Worm (Caenorhabditis elegans) whole organism, L4 larva: ENCODE data around the gene tag-120.

Source experiments
- F49E8.2 ChIP-seq: sonication (generic microtip); optimal IDR thresholded peaks from 2 replicates; lab custom pipeline; 2016; ENCODE audit warnings: missing compliant biosample characterization, mild to moderate bottlenecking, missing genetic modification characterization, borderline replicate concordance
- T26A8.4 ChIP-seq: fragments of 200-800 bp; sonication (Bioruptor generic); IDR thresholded peaks from 2 replicates; pipeline ENCODE4 v1.3.6; 2022; ENCODE audit warnings: missing genetic modification characterization, missing compliant biosample characterization
- Y48G9A.11 ChIP-seq: fragments of 200-800 bp; sonication (Bioruptor generic); IDR thresholded peaks from 2 replicates; pipeline ENCODE4 v1.3.6; 2022; ENCODE audit warnings: missing genetic modification reagents, missing genetic modification characterization, missing compliant biosample characterization
- aha-1 ChIP-seq: fragments of 150-350 bp; peaks from one replicate; lab custom pipeline; 2014; ENCODE audit warnings: missing biosample characterization, missing genetic modification characterization
- arid-1 ChIP-seq: fragments of 200-800 bp; sonication (Bioruptor generic); conservative IDR thresholded peaks from 2 replicates; pipeline ENCODE4 v1.3.6; 2022; ENCODE audit warnings: missing genetic modification reagents, missing genetic modification characterization, missing compliant biosample characterization
- ceh-28 ChIP-seq: fragments of 150-350 bp; optimal IDR thresholded peaks from 2 replicates; lab custom pipeline; 2014; ENCODE audit warnings: missing biosample characterization, missing genetic modification reagents, missing genetic modification characterization
- ceh-44 ChIP-seq: fragments of 200-800 bp; sonication (Bioruptor generic); IDR thresholded peaks from 2 replicates; pipeline ENCODE4 v1.3.6; 2022; ENCODE audit warnings: missing genetic modification reagents, missing genetic modification characterization, missing compliant biosample characterization
- ces-1 ChIP-seq: fragments of 150-350 bp; sonication (generic microtip); optimal IDR thresholded peaks from 4 replicates; lab custom pipeline; 2014; ENCODE audit warnings: missing biosample characterization, missing genetic modification reagents, missing genetic modification characterization
- cey-2 ChIP-seq: sonication (generic microtip); optimal IDR thresholded peaks from 3 replicates; lab custom pipeline; 2017; ENCODE audit warnings: missing genetic modification characterization, mild to moderate bottlenecking, missing compliant biosample characterization, antibody characterized with exemption, borderline replicate concordance; ENCODE audit not compliant: insufficient read depth
- daf-16 ChIP-seq, 3 experiments: sonication (generic microtip); optimal IDR thresholded peaks; 2 replicates each; lab custom pipeline; 2016 to 2017; ENCODE audit warnings: missing genetic modification characterization in 3 of 3, missing genetic modification reagents in 3 of 3, mild to moderate bottlenecking in 2 of 3, missing compliant biosample characterization in 2 of 3, missing biosample characterization in 1 of 3, moderate library complexity in 1 of 3
- dmd-8 ChIP-seq: fragments of 200-800 bp; sonication (Bioruptor generic); IDR thresholded peaks from 2 replicates; pipeline ENCODE4 v1.3.6; 2022; ENCODE audit warnings: missing genetic modification characterization, missing compliant biosample characterization
- dmd-9 ChIP-seq: fragments of 200-800 bp; sonication (Bioruptor generic); IDR thresholded peaks from 2 replicates; pipeline ENCODE4 v1.3.6; 2022; ENCODE audit warnings: missing genetic modification reagents, missing genetic modification characterization, missing compliant biosample characterization
- dve-1 ChIP-seq: sonication (generic microtip); optimal IDR thresholded peaks from 2 replicates; lab custom pipeline; 2017; ENCODE audit warnings: antibody characterized with exemption, mild to moderate bottlenecking, missing genetic modification characterization, missing compliant biosample characterization; ENCODE audit not compliant: insufficient read depth
- egl-27 ChIP-seq: sonication (generic microtip); optimal IDR thresholded peaks from 3 replicates; lab custom pipeline; 2017; ENCODE audit warnings: missing biosample characterization, missing genetic modification reagents, missing genetic modification characterization
- fkh-10 ChIP-seq: fragments of 150-350 bp; optimal IDR thresholded peaks from 2 replicates; lab custom pipeline; 2014; ENCODE audit warnings: missing biosample characterization, missing genetic modification reagents, missing genetic modification characterization
- gei-8 ChIP-seq: fragments of 200-800 bp; sonication (Bioruptor generic); optimal IDR thresholded peaks from 2 replicates; lab custom pipeline; 2018; ENCODE audit warnings: mild to moderate bottlenecking, missing genetic modification characterization, missing compliant biosample characterization
- hif-1 ChIP-seq, 2 experiments: sonication (generic microtip); optimal IDR thresholded peaks; 2 replicates each; lab custom pipeline; 2016 to 2017; ENCODE audit warnings: missing compliant biosample characterization in 2 of 2, missing genetic modification characterization in 2 of 2, missing genetic modification reagents in 2 of 2, missing genotype in 2 of 2, mild to moderate bottlenecking in 1 of 2
- lim-7 ChIP-seq: fragments of 200-800 bp; sonication (Bioruptor generic); IDR thresholded peaks from 2 replicates; pipeline ENCODE4 v1.3.6; 2022; ENCODE audit warnings: missing genetic modification characterization, missing compliant biosample characterization
- lir-3 ChIP-seq: sonication (generic microtip); optimal IDR thresholded peaks from 2 replicates; lab custom pipeline; 2016; ENCODE audit warnings: mild to moderate bottlenecking, missing genetic modification characterization, missing compliant biosample characterization
- mep-1 ChIP-seq: fragments of 150-350 bp; sonication (generic microtip); optimal IDR thresholded peaks from 3 replicates; lab custom pipeline; 2014; ENCODE audit warnings: missing biosample characterization, missing genetic modification characterization
- mes-2 ChIP-seq: sonication (generic microtip); optimal IDR thresholded peaks from 2 replicates; lab custom pipeline; 2016; ENCODE audit warnings: missing genotype, mild to moderate bottlenecking, missing genetic modification characterization, missing compliant biosample characterization; ENCODE audit not compliant: poor library complexity, severe bottlenecking
- mxl-3 ChIP-seq: fragments of 200-800 bp; sonication (Bioruptor generic); optimal IDR thresholded peaks from 2 replicates; lab custom pipeline; 2018; ENCODE audit warnings: mild to moderate bottlenecking, missing genetic modification characterization, missing compliant biosample characterization
- nhr-102 ChIP-seq: sonication (generic microtip); optimal IDR thresholded peaks from 2 replicates; lab custom pipeline; 2016; ENCODE audit warnings: mild to moderate bottlenecking, missing genetic modification characterization, moderate library complexity, missing compliant biosample characterization
- nhr-11 ChIP-seq: fragments of 150-350 bp; optimal IDR thresholded peaks from 2 replicates; lab custom pipeline; 2014; ENCODE audit warnings: missing biosample characterization, missing genetic modification characterization
- nhr-28 ChIP-seq: fragments of 150-350 bp; optimal IDR thresholded peaks from 2 replicates; lab custom pipeline; 2014; ENCODE audit warnings: missing biosample characterization, missing genetic modification characterization
- nhr-77 ChIP-seq: fragments of 150-350 bp; optimal IDR thresholded peaks from 2 replicates; lab custom pipeline; 2014; ENCODE audit warnings: missing biosample characterization, missing genetic modification characterization
- pha-4 ChIP-seq, 2 experiments: fragments of 150-350 bp in 1 of 2; fragments of 200-800 bp in 1 of 2; sonication (Bioruptor generic) in 1 of 2; IDR thresholded peaks in 1 of 2; optimal IDR thresholded peaks in 1 of 2; 2 replicates each; pipeline versions ENCODE4 v1.3.6 to Lab custom; 2014 to 2022; ENCODE audit warnings: missing genetic modification characterization in 2 of 2, missing genetic modification reagents in 2 of 2, missing biosample characterization in 1 of 2, missing compliant biosample characterization in 1 of 2
- pqm-1 ChIP-seq: sonication (generic microtip); optimal IDR thresholded peaks from 2 replicates; lab custom pipeline; 2017; ENCODE audit warnings: missing biosample characterization, missing genetic modification characterization
- skn-1 ChIP-seq: fragments of 150-350 bp; optimal IDR thresholded peaks from 2 replicates; lab custom pipeline; 2014; ENCODE audit warnings: missing biosample characterization, missing genetic modification characterization
- spr-1 ChIP-seq: sonication (generic microtip); optimal IDR thresholded peaks from 2 replicates; lab custom pipeline; 2016; ENCODE audit warnings: mild to moderate bottlenecking, missing genetic modification characterization, missing compliant biosample characterization
- spr-3 ChIP-seq: fragments of 200-800 bp; sonication (Bioruptor generic); optimal IDR thresholded peaks from 2 replicates; lab custom pipeline; 2018; ENCODE audit warnings: mild to moderate bottlenecking, missing genetic modification characterization, missing compliant biosample characterization
- unc-62 ChIP-seq, 3 experiments: fragments of 150-350 bp in 1 of 3; sonication (generic microtip); optimal IDR thresholded peaks in 2 of 3; peaks in 1 of 3; 1 replicate in 1 of 3; 2 replicates in 2 of 3; lab custom pipeline; 2014 to 2017; ENCODE audit warnings: missing biosample characterization in 3 of 3, missing genetic modification characterization in 3 of 3, missing genetic modification reagents in 3 of 3, missing genotype in 1 of 3
- zfp-3 ChIP-seq: fragments of 200-800 bp; sonication (Bioruptor generic); conservative IDR thresholded peaks from 2 replicates; pipeline ENCODE4 v1.3.6; 2022; ENCODE audit warnings: missing genetic modification reagents, missing genetic modification characterization, missing compliant biosample characterization

tag-120 gene

DNA sequence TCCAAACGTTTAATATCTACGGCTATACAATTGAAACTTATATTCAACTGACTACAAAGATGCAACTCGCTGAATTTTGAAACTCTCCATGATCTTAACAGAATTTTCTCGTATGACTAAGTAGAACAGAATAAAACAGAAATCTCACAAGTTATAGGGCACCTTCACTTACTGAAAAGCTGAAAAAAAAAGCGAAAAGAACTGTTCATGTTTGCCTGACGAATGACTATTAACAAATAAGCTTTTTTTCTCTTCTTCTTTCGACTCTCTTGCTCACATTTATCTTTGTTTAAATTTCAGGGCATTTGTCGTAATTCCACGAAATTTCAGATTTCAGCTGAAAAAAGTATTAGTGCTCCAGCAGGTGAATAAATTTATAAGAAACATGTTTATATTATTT lies 6.9 kb downstream of the tag-120 start, which contains the start of gene xbx-6:
Gene xbx-6, plus strand, starts transcription at position 301 of the 400 bp plus-strand sequence.
- TF ChIP-seq unc-62 (GFP tag; optimal IDR thresholded peaks at IDR 0.05 in 1 of 2; lab: Kevin White, UChicago) = peak in 1 of 2 experiments; percentile 34
- TF ChIP-seq unc-62 (tag; optimal IDR thresholded peaks at IDR 0.05; lab: Kevin White, UChicago) = no peak
- TF ChIP-seq lim-7 = no peak
- no peak for TF ChIP-seq mxl-3 (GFP tag; lab: Kevin White, UChicago)
- no peak for TF ChIP-seq lir-3 (tag; lab: Kevin White, UChicago)
- no peak for TF ChIP-seq ces-1
- no peak for TF ChIP-seq nhr-77 (tag; lab: Kevin White, UChicago)
- TF ChIP-seq egl-27 (tag; lab: Kevin White, UChicago) = no peak
- no peak for TF ChIP-seq fkh-10 (GFP tag; lab: Kevin White, UChicago)

DNA sequence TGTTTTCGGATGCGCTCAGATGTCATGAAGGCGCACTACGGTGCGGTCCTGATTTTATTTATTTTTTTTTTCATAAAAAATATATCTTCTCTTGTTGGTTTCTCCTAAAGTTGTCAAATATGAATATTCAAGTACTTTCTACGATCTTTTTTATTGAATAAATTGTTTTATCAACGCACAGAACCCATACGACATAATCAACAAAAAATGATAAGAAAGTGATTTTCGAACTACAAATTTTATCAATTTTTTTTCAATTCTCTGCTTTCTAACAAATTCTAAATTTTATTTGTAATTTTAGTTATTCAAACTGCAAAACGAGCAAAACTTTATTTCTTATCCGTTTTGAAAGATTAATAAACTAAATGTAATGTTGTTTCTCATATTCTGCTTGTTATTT lies 7.8 kb downstream of the tag-120 start:
- TF ChIP-seq daf-16 (GFP tag; optimal IDR thresholded peaks at IDR 0.05; lab: Kevin White, UChicago) (no peak), daf-16 (tag; optimal IDR thresholded peaks at IDR 0.05; lab: Kevin White, UChicago) (peak; percentile 67), dmd-9 (GFP tag; lab: Robert Waterston, UW) (no peak), ceh-44 (GFP tag; lab: Robert Waterston, UW) (no peak), dmd-8 (GFP tag; lab: Robert Waterston, UW) (no peak), gei-8 (GFP tag; lab: Kevin White, UChicago) (no peak), mep-1 (tag; lab: Kevin White, UChicago) (no peak), nhr-28 (peak; percentile 37), pqm-1 (tag; lab: Kevin White, UChicago) (peak; percentile 82)

DNA sequence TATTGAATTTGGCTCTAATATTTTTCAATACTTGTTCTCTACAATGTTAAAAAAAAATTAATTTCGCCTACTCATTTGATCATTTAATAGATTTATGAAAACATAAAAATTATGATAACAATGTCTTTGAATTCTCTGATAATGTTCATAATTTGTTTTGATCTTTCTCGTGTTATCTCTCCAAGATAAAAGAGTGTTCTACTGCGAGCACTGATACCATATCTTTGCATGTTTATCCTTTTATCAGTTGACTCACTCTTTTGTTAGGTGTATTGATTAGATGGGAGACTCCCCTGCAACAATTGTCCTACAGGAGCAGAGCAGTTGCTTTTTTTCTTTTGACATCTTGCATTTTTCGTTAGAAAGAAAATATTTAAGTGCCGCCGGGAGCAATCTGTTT lies 10.4 kb downstream of the tag-120 start:
- TF ChIP-seq Y48G9A.11 (GFP tag; lab: Robert Waterston, UW) (no peak), dve-1 (tag; lab: Kevin White, UChicago) (peak; percentile 8), arid-1 (GFP tag; lab: Robert Waterston, UW) (no peak), mes-2 (tag; lab: Kevin White, UChicago) (no peak), spr-3 (GFP tag; lab: Kevin White, UChicago) (no peak)

DNA sequence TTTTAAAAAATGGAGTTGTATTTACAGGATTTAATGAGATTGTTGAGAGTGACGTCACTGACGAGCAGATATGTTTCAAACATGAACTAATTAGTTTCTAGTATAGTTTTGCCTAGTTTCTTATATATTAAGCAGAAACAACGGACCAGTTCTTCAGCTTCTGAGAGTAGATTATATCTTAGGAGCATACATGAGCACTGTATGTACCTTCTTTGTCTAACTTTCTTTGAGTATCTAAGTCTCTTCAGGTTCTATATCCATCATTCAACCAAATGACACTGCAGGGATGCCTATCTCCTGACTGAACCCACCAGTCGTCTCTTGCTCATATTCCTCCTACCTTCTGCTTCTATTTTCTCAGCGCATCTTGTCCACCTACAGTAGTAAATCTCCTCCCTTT lies 12.9 kb downstream of the tag-120 start, which contains the start of gene her-1:
Gene her-1, plus strand, starts transcription at position 301 of the 400 bp plus-strand sequence.
- no peak for TF ChIP-seq spr-1 (tag; lab: Kevin White, UChicago)
- TF ChIP-seq pha-4 (GFP tag; IDR thresholded peaks at IDR 0.05; lab: Robert Waterston, UW) = no peak
- TF ChIP-seq pha-4 (tag; optimal IDR thresholded peaks at IDR 0.05; lab: Kevin White, UChicago) = no peak
- TF ChIP-seq lim-7 = no peak
- TF ChIP-seq nhr-11 (tag; lab: Kevin White, UChicago) = no peak
- no peak for TF ChIP-seq hif-1 (tag; optimal IDR thresholded peaks at IDR 0.05; lab: Kevin White, UChicago)
- TF ChIP-seq zfp-3 = no peak
- TF ChIP-seq cey-2 (tag; lab: Kevin White, UChicago) = no peak

DNA sequence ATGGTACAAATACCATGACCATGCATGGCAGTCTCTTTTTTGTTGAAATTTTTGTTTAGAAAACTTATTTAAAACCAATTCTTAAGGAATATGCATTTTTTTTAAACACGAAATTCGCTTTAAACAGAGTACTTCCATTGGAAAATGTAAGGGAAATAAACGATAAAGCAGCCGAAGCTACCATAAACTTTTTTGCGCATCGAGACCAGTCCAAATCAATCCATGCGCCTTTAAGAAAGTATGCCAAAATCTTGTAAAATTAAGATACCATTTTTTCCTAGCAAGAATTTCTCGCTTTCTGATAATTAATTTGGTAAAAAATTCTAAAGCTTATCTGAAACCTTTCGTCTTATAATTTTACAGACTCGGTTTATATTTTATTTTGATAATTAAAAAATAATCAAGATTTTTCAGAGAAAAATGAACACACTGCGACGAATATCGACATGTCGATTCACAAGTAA lies 16.9 kb downstream of the tag-120 start, which contains the start of gene ZK287.7:
Gene ZK287.7, plus strand, starts transcription at position 414 of the 464 bp plus-strand sequence.
- TF ChIP-seq T26A8.4 (GFP tag; lab: Robert Waterston, UW) (no peak), F49E8.2 (no peak), nhr-102 (tag; lab: Kevin White, UChicago) (no peak), aha-1 (tag; lab: Kevin White, UChicago) (no peak), ceh-28 (tag; lab: Kevin White, UChicago) (no peak), fkh-10 (GFP tag; lab: Kevin White, UChicago) (no peak), skn-1 (no peak)
- TF ChIP-seq, all 104 proteins: peak for 0
